Fruit fly (Drosophila melanogaster) whole organism, embryonic: ENCODE measurements around the gene TFAM.

Source experiments
- B-H2 ChIP-seq: fragments of 200-800 bp; sonication (Bioruptor generic); optimal IDR thresholded peaks from 2 replicates; lab custom pipeline; 2018; ENCODE audit warnings: missing biosample characterization, mild to moderate bottlenecking, missing genetic modification characterization
- C15 ChIP-seq: fragments of 200-800 bp; sonication (Bioruptor generic); IDR thresholded peaks from 3 replicates; pipeline ENCODE4 v1.3.6; 2022; ENCODE audit warnings: missing biosample characterization, missing genetic modification characterization
- CG1024 ChIP-seq: fragments of 200-800 bp; sonication (Bioruptor generic); IDR thresholded peaks from 2 replicates; pipeline ENCODE4 v1.3.6; 2022; ENCODE audit warnings: missing biosample characterization, missing genetic modification characterization
- CG11085 ChIP-seq: fragments of 200-800 bp; sonication (Bioruptor generic); IDR thresholded peaks from 2 replicates; pipeline ENCODE4 v1.3.6; 2022; ENCODE audit warnings: missing biosample characterization, missing genetic modification characterization
- CG11247 ChIP-seq: fragments of 200-800 bp; sonication (Bioruptor generic); IDR thresholded peaks from 2 replicates; pipeline ENCODE4 v1.3.6; 2022; ENCODE audit warnings: missing biosample characterization, missing genetic modification characterization
- CG11723 ChIP-seq: fragments of 200-800 bp; sonication (Bioruptor generic); optimal IDR thresholded peaks from 2 replicates; lab custom pipeline; 2017; ENCODE audit warnings: missing biosample characterization, mild to moderate bottlenecking, missing genetic modification characterization
- CG1233 ChIP-seq: fragments of 200-800 bp; sonication (Bioruptor generic); optimal IDR thresholded peaks from 4 replicates; lab custom pipeline; 2018; ENCODE audit warnings: missing biosample characterization, mild to moderate bottlenecking, missing genetic modification characterization
- CG12391 ChIP-seq: fragments of 200-800 bp; sonication (Bioruptor generic); optimal IDR thresholded peaks from 3 replicates; lab custom pipeline; 2018; ENCODE audit warnings: missing biosample characterization, mild to moderate bottlenecking, missing genetic modification characterization, moderate library complexity
- CG12769 ChIP-seq: fragments of 200-800 bp; sonication (Bioruptor generic); optimal IDR thresholded peaks from 2 replicates; lab custom pipeline; 2019; ENCODE audit warnings: missing biosample characterization, mild to moderate bottlenecking, missing genetic modification characterization, moderate library complexity
- CG13123 ChIP-seq: fragments of 200-800 bp; sonication (Bioruptor generic); optimal IDR thresholded peaks from 2 replicates; lab custom pipeline; 2016; ENCODE audit warnings: missing biosample characterization, missing genetic modification characterization
- CG13894 ChIP-seq: fragments of 200-800 bp; sonication (Bioruptor generic); optimal IDR thresholded peaks from 3 replicates; lab custom pipeline; 2018; ENCODE audit warnings: missing biosample characterization, mild to moderate bottlenecking, missing genetic modification characterization, moderate library complexity
- CG14860 ChIP-seq: fragments of 200-800 bp; sonication (Bioruptor generic); IDR thresholded peaks from 3 replicates; pipeline ENCODE4 v1.3.6; 2022; ENCODE audit warnings: missing biosample characterization, missing genetic modification characterization; ENCODE audit not compliant: partially characterized antibody
- CG15011 ChIP-seq: fragments of 200-800 bp; sonication (Bioruptor generic); optimal IDR thresholded peaks from 3 replicates; lab custom pipeline; 2018; ENCODE audit warnings: missing biosample characterization, mild to moderate bottlenecking, missing genetic modification characterization
- CG15479 ChIP-seq: fragments of 200-800 bp; sonication (Bioruptor generic); optimal IDR thresholded peaks from 3 replicates; lab custom pipeline; 2019; ENCODE audit warnings: missing biosample characterization, mild to moderate bottlenecking, missing genetic modification characterization, moderate library complexity
- CG17385 ChIP-seq: fragments of 200-800 bp; sonication (Bioruptor generic); optimal IDR thresholded peaks from 3 replicates; lab custom pipeline; 2018; ENCODE audit warnings: missing biosample characterization, mild to moderate bottlenecking, missing genetic modification characterization
- CG18764 ChIP-seq: fragments of 200-800 bp; sonication (Bioruptor generic); optimal IDR thresholded peaks from 3 replicates; lab custom pipeline; 2016; ENCODE audit warnings: missing biosample characterization, missing genetic modification characterization
- CG2116 ChIP-seq: fragments of 200-800 bp; sonication (Bioruptor generic); optimal IDR thresholded peaks from 3 replicates; lab custom pipeline; 2018; ENCODE audit warnings: missing biosample characterization, mild to moderate bottlenecking, missing genetic modification characterization
- CG30403 ChIP-seq: fragments of 200-800 bp; sonication (Bioruptor generic); optimal IDR thresholded peaks from 3 replicates; lab custom pipeline; 2016; ENCODE audit warnings: missing biosample characterization, missing genetic modification characterization
- CG6272 ChIP-seq: fragments of 200-800 bp; sonication (Bioruptor generic); IDR thresholded peaks from 2 replicates; pipeline ENCODE4 v1.3.6; 2022; ENCODE audit warnings: missing biosample characterization, missing genetic modification characterization
- CG7556 ChIP-seq: fragments of 200-800 bp; sonication (Bioruptor generic); optimal IDR thresholded peaks from 2 replicates; lab custom pipeline; 2017; ENCODE audit warnings: missing biosample characterization, mild to moderate bottlenecking, missing genetic modification characterization
- CG9609 ChIP-seq: fragments of 200-800 bp; sonication (Bioruptor generic); optimal IDR thresholded peaks from 3 replicates; lab custom pipeline; 2016; ENCODE audit warnings: missing biosample characterization, missing genetic modification characterization
- Camta ChIP-seq: fragments of 200-800 bp; sonication (Bioruptor generic); optimal IDR thresholded peaks from 2 replicates; lab custom pipeline; 2016; ENCODE audit warnings: missing biosample characterization, missing genetic modification characterization
- CoRest ChIP-seq: fragments of 200-800 bp; sonication (Bioruptor generic); optimal IDR thresholded peaks from 3 replicates; lab custom pipeline; 2018; ENCODE audit warnings: missing biosample characterization, mild to moderate bottlenecking, missing genetic modification characterization, moderate library complexity
- D ChIP-seq, 2 experiments: fragments of 200-800 bp in 1 of 2; fragments of >200 bp in 1 of 2; sonication (Bioruptor generic) in 1 of 2; optimal IDR thresholded peaks; 2 replicates in 1 of 2; 3 replicates in 1 of 2; lab custom pipeline; 2017; ENCODE audit warnings: mild to moderate bottlenecking in 1 of 2, missing biosample characterization in 1 of 2, missing genetic modification characterization in 1 of 2, missing genetic modification reagents in 1 of 2
- D19B ChIP-seq: fragments of 200-800 bp; sonication (Bioruptor generic); optimal IDR thresholded peaks from 2 replicates; lab custom pipeline; 2017; ENCODE audit warnings: missing biosample characterization, mild to moderate bottlenecking, missing genetic modification characterization
- Ets65A ChIP-seq: fragments of 200-800 bp; sonication (Bioruptor generic); peaks from one replicate; lab custom pipeline; 2016; ENCODE audit warnings: missing biosample characterization, missing genetic modification characterization
- NC2α ChIP-seq: fragments of 200-800 bp; sonication (Bioruptor generic); optimal IDR thresholded peaks from 2 replicates; lab custom pipeline; 2016; ENCODE audit warnings: missing biosample characterization, missing genetic modification characterization
- PHDP ChIP-seq: fragments of 200-800 bp; sonication (Bioruptor generic); optimal IDR thresholded peaks from 3 replicates; lab custom pipeline; 2018; ENCODE audit warnings: missing biosample characterization, mild to moderate bottlenecking, missing genetic modification characterization, moderate library complexity
- Rx ChIP-seq: fragments of 200-800 bp; sonication (Bioruptor generic); IDR thresholded peaks from 2 replicates; pipeline ENCODE4 v1.3.6; 2022; ENCODE audit warnings: missing biosample characterization, missing genetic modification characterization
- Sin3A ChIP-seq: fragments of >200 bp; optimal IDR thresholded peaks from 2 replicates; lab custom pipeline; 2018
- Spps ChIP-seq: fragments of 200-800 bp; sonication (Bioruptor generic); optimal IDR thresholded peaks from 2 replicates; lab custom pipeline; 2018; ENCODE audit warnings: missing biosample characterization, mild to moderate bottlenecking, missing genetic modification characterization
- Tbp ChIP-seq: fragments of >200 bp; optimal IDR thresholded peaks from 2 replicates; lab custom pipeline; 2018; ENCODE audit warnings: missing biosample characterization, missing genetic modification characterization
- Xrp1 ChIP-seq: fragments of 200-800 bp; sonication (Bioruptor generic); IDR thresholded peaks from 2 replicates; pipeline ENCODE4 v1.3.6; 2022; ENCODE audit warnings: missing biosample characterization, missing genetic modification characterization
- ab ChIP-seq: fragments of 200-800 bp; sonication (Bioruptor generic); optimal IDR thresholded peaks from 2 replicates; lab custom pipeline; 2016; ENCODE audit warnings: missing biosample characterization, missing genetic modification characterization
- chinmo ChIP-seq: fragments of 200-800 bp; sonication (Bioruptor generic); IDR thresholded peaks from 4 replicates; pipeline ENCODE4 v1.3.6; 2022; ENCODE audit warnings: missing biosample characterization, missing genetic modification characterization; ENCODE audit not compliant: partially characterized antibody
- eyg ChIP-seq: fragments of 200-800 bp; sonication (Bioruptor generic); optimal IDR thresholded peaks from 3 replicates; lab custom pipeline; 2016; ENCODE audit warnings: missing biosample characterization, missing genetic modification characterization
- gce ChIP-seq: fragments of 200-800 bp; sonication (Bioruptor generic); IDR thresholded peaks from 3 replicates; pipeline ENCODE4 v1.3.6; 2022; ENCODE audit warnings: missing biosample characterization, missing genetic modification characterization
- h ChIP-seq: fragments of >200 bp; optimal IDR thresholded peaks from 2 replicates; lab custom pipeline; 2017
- hb ChIP-seq: fragments of 200-800 bp; sonication (Bioruptor generic); IDR thresholded peaks from 3 replicates; pipeline ENCODE4 v1.3.6; 2022; ENCODE audit warnings: missing biosample characterization, missing genetic modification characterization; ENCODE audit not compliant: partially characterized antibody
- hth ChIP-seq: fragments of >200 bp; optimal IDR thresholded peaks from 2 replicates; lab custom pipeline; 2017; ENCODE audit warnings: inconsistent platforms
- lola ChIP-seq, 3 experiments: fragments of >200 bp in 2 of 3; fragments of 200-800 bp in 1 of 3; sonication (Bioruptor generic) in 1 of 3; optimal IDR thresholded peaks; 2 replicates each; lab custom pipeline; 2017 to 2019; ENCODE audit warnings: missing biosample characterization in 3 of 3, missing genetic modification characterization in 3 of 3, mild to moderate bottlenecking in 1 of 3, moderate library complexity in 1 of 3
- oc ChIP-seq: fragments of 200-800 bp; sonication (Bioruptor generic); optimal IDR thresholded peaks from 2 replicates; lab custom pipeline; 2018; ENCODE audit warnings: missing biosample characterization, mild to moderate bottlenecking, missing genetic modification characterization, moderate library complexity
- otp ChIP-seq: fragments of 200-800 bp; sonication (Bioruptor generic); IDR thresholded peaks from 3 replicates; pipeline ENCODE4, ENCODE4 v1.3.6; 2022; ENCODE audit warnings: missing biosample characterization, missing genetic modification characterization
- rib ChIP-seq: fragments of 200-800 bp; sonication (Bioruptor generic); IDR thresholded peaks from 2 replicates; pipeline ENCODE4 v1.3.6; 2022; ENCODE audit warnings: missing biosample characterization, missing genetic modification characterization
- sens ChIP-seq: fragments of 200-800 bp; sonication (Bioruptor generic); peaks from one replicate; lab custom pipeline; 2016; ENCODE audit warnings: missing biosample characterization, missing genetic modification characterization
- slbo ChIP-seq: fragments of 200-800 bp; sonication (Bioruptor generic); IDR thresholded peaks from 2 replicates; pipeline ENCODE4 v1.3.6; 2022; ENCODE audit warnings: missing biosample characterization, missing genetic modification characterization
- tna ChIP-seq: fragments of 200-800 bp; sonication (Bioruptor generic); IDR thresholded peaks from 2 replicates; pipeline ENCODE4 v1.3.6; 2022; ENCODE audit warnings: missing biosample characterization, missing genetic modification characterization; ENCODE audit not compliant: partially characterized antibody
- tup ChIP-seq: fragments of 200-800 bp; sonication (Bioruptor generic); optimal IDR thresholded peaks from 2 replicates; lab custom pipeline; 2016; ENCODE audit warnings: missing biosample characterization, mild to moderate bottlenecking, missing genetic modification characterization, moderate library complexity
- twi ChIP-seq: fragments of 200-800 bp; optimal IDR thresholded peaks from 2 replicates; lab custom pipeline; 2019; ENCODE audit warnings: missing biosample characterization, mild to moderate bottlenecking, missing genetic modification characterization, moderate library complexity
- tx ChIP-seq: fragments of 200-800 bp; sonication (Bioruptor generic); optimal IDR thresholded peaks from 2 replicates; lab custom pipeline; 2016; ENCODE audit warnings: missing biosample characterization, missing genetic modification characterization
- zen ChIP-seq: fragments of 200-800 bp; sonication (Bioruptor generic); optimal IDR thresholded peaks from 3 replicates; lab custom pipeline; 2018; ENCODE audit warnings: missing biosample characterization, mild to moderate bottlenecking, missing genetic modification characterization, moderate library complexity

The TFAM gene

dm6 chr3R:20567507-20568222 is 9.1 kb downstream of the TFAM start:
- TF ChIP-seq tna (GFP tag; lab: Robert Waterston, UW) (no peak), Camta (GFP tag; lab: Kevin White, UChicago) (no peak), tx (no peak), D (optimal IDR thresholded peaks at IDR 0.05; lab: Kevin White, UChicago) (no peak), D (GFP tag; optimal IDR thresholded peaks at IDR 0.05; lab: Kevin White, UChicago) (no peak), gce (GFP tag; lab: Robert Waterston, UW) (no peak), chinmo (GFP tag; lab: Robert Waterston, UW) (0 out of 4 replicates have a peak, but pooled peaks have one; percentile 52), otp (no peak), Rx (GFP tag; lab: Robert Waterston, UW) (no peak), NC2α (GFP tag; lab: Kevin White, UChicago) (no peak), sens (GFP tag; lab: Kevin White, UChicago) (peak; percentile 37), PHDP (tag; lab: Kevin White, UChicago) (no peak), CG6272 (GFP tag; lab: Robert Waterston, UW) (no peak), Sin3A (lab: Kevin White, UChicago) (no peak), oc (tag; lab: Kevin White, UChicago) (peak; percentile 4), CG1024 (no peak), hb (GFP tag; lab: Robert Waterston, UW) (no peak), C15 (no peak), CG13894 (tag; lab: Kevin White, UChicago) (peak; percentile 86), eyg (no peak), lola (GFP tag; optimal IDR thresholded peaks at IDR 0.05; lab: Kevin White, UChicago) (no peak), Ets65A (peak; percentile 8), Tbp (GFP tag; lab: Kevin White, UChicago) (no peak), zen (peak; percentile 39), Xrp1 (GFP tag; lab: Robert Waterston, UW) (no peak), CoRest (tag; lab: Kevin White, UChicago) (no peak), h (lab: Kevin White, UChicago) (no peak), twi (tag; lab: Kevin White, UChicago) (peak; percentile 41), CG30403 (GFP tag; lab: Kevin White, UChicago) (no peak), CG13123 (GFP tag; lab: Kevin White, UChicago) (no peak), CG7556 (GFP tag; lab: Kevin White, UChicago) (no peak), B-H2 (GFP tag; lab: Kevin White, UChicago) (no peak), CG9609 (GFP tag; lab: Kevin White, UChicago) (no peak), CG1233 (GFP tag; lab: Kevin White, UChicago) (no peak), CG12769 (peak; percentile 23), CG18764 (GFP tag; lab: Kevin White, UChicago) (no peak), CG14860 (no peak), CG12391 (no peak), CG2116 (no peak), CG15011 (GFP tag; lab: Kevin White, UChicago) (no peak), CG11085 (GFP tag; lab: Robert Waterston, UW) (no peak), D19B (GFP tag; lab: Kevin White, UChicago) (no peak), tup (no peak), CG11723 (GFP tag; lab: Kevin White, UChicago) (no peak), rib (no peak), CG17385 (no peak), CG11247 (GFP tag; lab: Robert Waterston, UW) (no peak), Spps (no peak), ab (no peak), CG15479 (GFP tag; lab: Kevin White, UChicago) (no peak), hth (lab: Kevin White, UChicago) (no peak), slbo (GFP tag; lab: Robert Waterston, UW) (no peak)
